Fruit fly (Drosophila melanogaster): ENCODE data around the gene CG34179.

The CG34179 gene

DNA sequence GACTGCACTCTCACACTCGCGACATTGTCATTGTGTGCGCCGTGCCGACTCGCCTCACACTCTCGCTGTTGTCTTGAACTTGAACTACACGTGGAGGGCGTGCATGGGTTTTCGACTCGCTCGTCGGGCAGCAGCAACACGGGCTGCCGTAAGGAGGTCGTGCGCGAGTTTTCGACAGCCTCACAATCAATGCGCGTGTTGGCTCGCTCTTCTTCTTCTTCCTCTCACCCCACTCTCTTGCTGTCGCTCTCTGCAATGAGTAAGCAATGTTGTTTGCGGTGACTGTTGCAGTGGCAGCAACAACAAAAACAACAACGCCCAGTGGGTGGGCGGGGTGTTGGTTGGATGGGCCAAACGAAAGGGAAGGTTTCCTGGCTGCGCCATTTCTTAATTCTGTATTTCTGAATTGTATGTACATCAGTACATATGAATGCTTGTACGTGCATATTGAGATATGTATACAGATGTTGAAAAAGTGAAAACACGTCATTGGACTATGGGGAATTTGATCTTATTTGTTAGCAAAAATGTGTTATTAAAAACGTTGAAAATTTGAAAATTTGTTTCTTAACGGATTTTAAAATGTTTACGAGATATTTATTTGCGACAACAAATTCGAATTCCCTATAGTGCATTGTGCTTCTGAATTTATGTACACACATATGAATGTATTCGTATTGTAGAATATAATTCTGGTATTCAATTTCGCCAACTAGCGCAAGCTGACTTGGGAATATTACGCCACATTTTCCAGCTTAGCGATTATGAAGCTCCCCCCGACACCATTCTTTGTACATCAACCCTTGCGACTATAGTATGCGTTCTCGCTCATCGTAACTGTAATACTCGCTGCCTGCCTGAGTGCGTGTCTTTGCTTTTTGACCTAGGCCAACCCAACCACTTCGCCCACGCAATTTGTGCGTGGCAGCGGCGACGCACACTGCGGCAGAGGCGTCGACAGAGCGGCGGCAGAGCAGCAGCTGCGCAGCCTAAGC is 40.2 kb upstream of the CG34179 start:
- TF ChIP-seq CG16779 (tag; optimal IDR thresholded peaks at IDR 0.05) (peak; percentile 66), CG6163 (GFP tag; IDR thresholded peaks at IDR 0.05) (peak; percentile 70), Blimp-1 (GFP tag; optimal IDR thresholded peaks at IDR 0.05) (peak; percentile 99), OdsH (GFP tag; optimal IDR thresholded peaks at IDR 0.05) (no peak), Sox14 (GFP tag; optimal IDR thresholded peaks at IDR 0.05) (peak; percentile 77), Eip78C (GFP tag) (peak; percentile 98), CG34406 (GFP tag; optimal IDR thresholded peaks at IDR 0.05) (no peak), esn (GFP tag; optimal IDR thresholded peaks at IDR 0.05) (peak; percentile 32), lz (GFP tag; optimal IDR thresholded peaks at IDR 0.05) (no peak), CG6854 (GFP tag; optimal IDR thresholded peaks at IDR 0.05) (peak; percentile 72), fkh (GFP tag; optimal IDR thresholded peaks at IDR 0.05) (peak; percentile 95), svp (GFP tag) (peak; percentile 97), Eip75B (GFP tag; optimal IDR thresholded peaks at IDR 0.05) (peak; percentile 93), achi (GFP tag; optimal IDR thresholded peaks at IDR 0.05) (no peak), salr (GFP tag; optimal IDR thresholded peaks at IDR 0.05) (peak in 1 of 2 experiments; percentile 35), Met (GFP tag; optimal IDR thresholded peaks at IDR 0.05) (peak; percentile 100), Hr4 (GFP tag; optimal IDR thresholded peaks at IDR 0.05) (no peak), eg (GFP tag; IDR thresholded peaks at IDR 0.05) (peak; percentile 56; the same call in 2 of the 3 replicates), CG8119 (GFP tag; IDR thresholded peaks at IDR 0.05) (0 out of 3 replicates have a peak, but pooled peaks have one; percentile 15), net (GFP tag; optimal IDR thresholded peaks at IDR 0.05) (peak; percentile 14), topi (GFP tag; optimal IDR thresholded peaks at IDR 0.05) (peak; percentile 17), vri (GFP tag; optimal IDR thresholded peaks at IDR 0.05) (peak; percentile 72), Sox102F (GFP tag; optimal IDR thresholded peaks at IDR 0.05) (peak; percentile 23), Smox (GFP tag; optimal IDR thresholded peaks at IDR 0.05) (no peak), CG1621 (tag; optimal IDR thresholded peaks at IDR 0.05) (peak; percentile 53), Gug (GFP tag; IDR thresholded peaks at IDR 0.05) (peak; percentile 53), Hr38 (GFP tag; optimal IDR thresholded peaks at IDR 0.05) (no peak), Lpt (GFP tag; optimal IDR thresholded peaks at IDR 0.05) (peak; percentile 21), CG31627 (GFP tag; optimal IDR thresholded peaks at IDR 0.05) (peak; percentile 23), CG3919 (GFP tag; optimal IDR thresholded peaks at IDR 0.05) (no peak), dsx (GFP tag; optimal IDR thresholded peaks at IDR 0.05; ENCODE audit: poor library complexity, severe bottlenecking) (peak; percentile 80)

DNA sequence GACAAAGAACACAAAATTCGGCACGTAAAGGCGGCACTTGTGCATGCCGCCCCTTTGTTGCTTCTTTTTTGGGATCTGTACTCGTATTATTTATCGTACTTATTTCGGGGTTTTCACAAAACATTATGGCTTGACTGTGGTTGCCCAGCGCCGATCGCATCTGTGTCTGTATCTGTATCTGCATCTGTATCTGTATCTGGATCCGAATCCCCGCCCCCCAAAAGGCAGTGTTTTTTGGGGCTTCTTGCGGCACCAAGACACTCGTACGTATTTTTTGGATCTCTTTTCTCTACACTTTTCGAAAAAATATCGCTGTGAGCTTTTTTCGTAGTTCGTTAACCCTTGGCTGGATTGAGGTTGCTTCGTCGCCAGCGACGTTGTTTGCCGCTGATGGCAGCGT is 39.2 kb upstream of the CG34179 start:
- TF ChIP-seq CG9139 (GFP tag; optimal IDR thresholded peaks at IDR 0.05) = no peak
- TF ChIP-seq eg (GFP tag; IDR thresholded peaks at IDR 0.05) = no peak

DNA sequence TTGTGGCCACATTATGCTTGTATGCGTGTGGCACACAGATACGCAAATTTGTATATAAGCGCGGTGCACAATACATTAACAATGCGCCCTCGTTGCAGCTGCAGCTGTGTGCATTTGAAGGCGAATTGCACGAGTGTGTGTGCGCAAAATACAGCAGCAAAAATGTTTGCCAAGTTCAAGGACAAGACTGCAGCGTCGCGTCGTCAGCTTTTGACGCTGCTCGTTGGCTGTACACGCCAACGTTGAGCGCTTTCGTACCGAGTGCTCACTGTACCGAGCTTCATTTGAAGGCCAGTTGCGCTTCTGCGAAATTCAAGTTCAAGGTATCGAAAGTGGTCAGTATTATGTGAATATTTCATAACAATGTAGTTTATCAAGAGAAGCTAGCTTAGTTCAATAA is 38.3 kb upstream of the CG34179 start:
- TF ChIP-seq Met (GFP tag; optimal IDR thresholded peaks at IDR 0.05) (peak; percentile 66), dsx (GFP tag; optimal IDR thresholded peaks at IDR 0.05; ENCODE audit: poor library complexity, severe bottlenecking) (no peak), CG34406 (GFP tag; optimal IDR thresholded peaks at IDR 0.05) (no peak), ss (GFP tag; optimal IDR thresholded peaks at IDR 0.05) (no peak), esn (GFP tag; optimal IDR thresholded peaks at IDR 0.05) (no peak), Blimp-1 (GFP tag; optimal IDR thresholded peaks at IDR 0.05) (peak; percentile 65), vri (GFP tag; optimal IDR thresholded peaks at IDR 0.05) (peak; percentile 42), CG15336 (GFP tag; IDR thresholded peaks at IDR 0.05) (no peak), CG31627 (GFP tag; optimal IDR thresholded peaks at IDR 0.05) (peak; percentile 26), acj6 (GFP tag; optimal IDR thresholded peaks at IDR 0.05) (no peak), Hr4 (GFP tag; optimal IDR thresholded peaks at IDR 0.05) (no peak), CG6163 (GFP tag; IDR thresholded peaks at IDR 0.05) (no peak), eg (GFP tag; IDR thresholded peaks at IDR 0.05) (no peak), lz (GFP tag; optimal IDR thresholded peaks at IDR 0.05) (no peak), Hr39 (GFP tag; optimal IDR thresholded peaks at IDR 0.05) (peak; percentile 48), Eip78C (GFP tag) (peak; percentile 35), CG4318 (GFP tag; optimal IDR thresholded peaks at IDR 0.05) (no peak), CG6792 (GFP tag; optimal IDR thresholded peaks at IDR 0.05) (no peak), Eip75B (GFP tag; optimal IDR thresholded peaks at IDR 0.05) (no peak), CG10631 (GFP tag; optimal IDR thresholded peaks at IDR 0.05) (no peak), CG16779 (tag; optimal IDR thresholded peaks at IDR 0.05) (no peak), Ets96B (tag; optimal IDR thresholded peaks at IDR 0.05) (no peak), CG8119 (GFP tag; IDR thresholded peaks at IDR 0.05) (no peak), spab (GFP tag; optimal IDR thresholded peaks at IDR 0.05) (no peak), CG3032 (tag; optimal IDR thresholded peaks at IDR 0.05) (no peak), Sox15 (GFP tag; optimal IDR thresholded peaks at IDR 0.05) (no peak), CG3919 (GFP tag; optimal IDR thresholded peaks at IDR 0.05) (no peak), Ets21C (GFP tag; optimal IDR thresholded peaks at IDR 0.05) (no peak), salr (GFP tag; optimal IDR thresholded peaks at IDR 0.05) (no peak), Lpt (GFP tag; optimal IDR thresholded peaks at IDR 0.05) (no peak), achi (GFP tag; optimal IDR thresholded peaks at IDR 0.05) (no peak)
